Worm (Caenorhabditis elegans) whole organism, young adult: Measurements from ENCODE around the gene cyp-43A1.

ENCODE experiments used
- F57A8.1 ChIP-seq: fragments of 200-800 bp; sonication (Bioruptor generic); optimal IDR thresholded peaks from 2 replicates; lab custom pipeline; 2018; ENCODE audit warnings: mild to moderate bottlenecking, missing genetic modification characterization, moderate library complexity, missing compliant biosample characterization
- Y67H2A.10 ChIP-seq: fragments of 200-800 bp; sonication (Bioruptor generic); conservative IDR thresholded peaks from 2 replicates; pipeline ENCODE4 v1.3.6; 2022; ENCODE audit warnings: missing genetic modification reagents, missing genetic modification characterization, missing compliant biosample characterization
- ama-1 ChIP-seq, 3 experiments: fragments of 150-350 bp in 1 of 3; sonication (generic microtip) in 2 of 3; optimal IDR thresholded peaks; 2 replicates each; lab custom pipeline; 2014 to 2018; ENCODE audit warnings: missing biosample characterization in 2 of 3, missing genetic modification characterization in 2 of 3, missing genetic modification reagents in 2 of 3
- ceh-40 ChIP-seq: fragments of 200-800 bp; sonication (Bioruptor generic); IDR thresholded peaks from 2 replicates; pipeline ENCODE4 v1.3.6; 2022; ENCODE audit warnings: missing genetic modification characterization, missing compliant biosample characterization
- efl-1 ChIP-seq: fragments of 150-350 bp; optimal IDR thresholded peaks from 2 replicates; lab custom pipeline; 2014; ENCODE audit warnings: missing biosample characterization, missing genetic modification reagents, missing genetic modification characterization
- ets-4 ChIP-seq: fragments of 200-800 bp; sonication (Bioruptor generic); optimal IDR thresholded peaks from 2 replicates; lab custom pipeline; 2018; ENCODE audit warnings: mild to moderate bottlenecking, missing genetic modification characterization, missing compliant biosample characterization
- hlh-12 ChIP-seq: sonication (generic microtip); optimal IDR thresholded peaks from 2 replicates; lab custom pipeline; 2016; ENCODE audit warnings: missing genetic modification characterization, missing compliant biosample characterization
- lsl-1 ChIP-seq: fragments of 200-800 bp; sonication (Bioruptor generic); optimal IDR thresholded peaks from 2 replicates; lab custom pipeline; 2018; ENCODE audit warnings: mild to moderate bottlenecking, missing genetic modification characterization, moderate library complexity, missing compliant biosample characterization
- madf-10 ChIP-seq: sonication (generic microtip); optimal IDR thresholded peaks from 2 replicates; lab custom pipeline; 2016; ENCODE audit warnings: mild to moderate bottlenecking, missing genetic modification characterization, missing compliant biosample characterization
- nfya-2 ChIP-seq: fragments of 200-800 bp; sonication (Bioruptor generic); IDR thresholded peaks from 2 replicates; pipeline ENCODE4 v1.3.6; 2022; ENCODE audit warnings: missing genetic modification reagents, missing genetic modification characterization, missing compliant biosample characterization
- nhr-179 ChIP-seq: sonication (generic microtip); optimal IDR thresholded peaks from 2 replicates; lab custom pipeline; 2016; ENCODE audit warnings: mild to moderate bottlenecking, missing genetic modification characterization, missing compliant biosample characterization
- rcor-1 ChIP-seq: fragments of 200-800 bp; sonication (Bioruptor generic); IDR thresholded peaks from 2 replicates; pipeline ENCODE4 v1.3.6; 2022; ENCODE audit warnings: missing genetic modification reagents, missing genetic modification characterization, missing compliant biosample characterization
- snpc-1.1 ChIP-seq: sonication (generic microtip); optimal IDR thresholded peaks from 2 replicates; lab custom pipeline; 2017; ENCODE audit warnings: missing genetic modification characterization, mild to moderate bottlenecking, missing compliant biosample characterization, antibody characterized with exemption, moderate library complexity, missing genotype, missing genetic modification reagents; ENCODE audit not compliant: insufficient read depth

ce11 chrX:5672615-5673014, 41.7 kb upstream of the cyp-43A1 start:
- TF ChIP-seq F57A8.1 (no peak), hlh-12 (tag; lab: Kevin White, UChicago) (no peak), ama-1 (optimal IDR thresholded peaks at IDR 0.05; lab: Kevin White, UChicago) (no peak), ama-1 (GFP tag; optimal IDR thresholded peaks at IDR 0.05; lab: Kevin White, UChicago) (no peak), efl-1 (no peak), rcor-1 (GFP tag; lab: Robert Waterston, UW) (no peak), ceh-40 (GFP tag; lab: Robert Waterston, UW) (no peak), ets-4 (no peak), nfya-2 (no peak), nhr-179 (no peak), lsl-1 (no peak), madf-10 (tag; lab: Kevin White, UChicago) (no peak), Y67H2A.10 (no peak), snpc-1.1 (tag; lab: Kevin White, UChicago) (no peak)
